Worm (Caenorhabditis elegans) whole organism, young adult: Measurements from ENCODE around the gene fbxa-10.

Experiments used
- C06A6.2 ChIP-seq: fragments of 200-800 bp; sonication (Bioruptor generic); conservative IDR thresholded peaks from 2 replicates; pipeline ENCODE4 v1.3.6; 2022; ENCODE audit warnings: missing genetic modification characterization, missing compliant biosample characterization
- F37B4.10 ChIP-seq: fragments of 200-800 bp; sonication (Bioruptor generic); IDR thresholded peaks from 2 replicates; pipeline ENCODE4 v1.3.6; 2022; ENCODE audit warnings: missing genetic modification characterization, missing compliant biosample characterization
- ama-1 ChIP-seq, 3 experiments: fragments of 150-350 bp in 1 of 3; sonication (generic microtip) in 2 of 3; optimal IDR thresholded peaks; 2 replicates each; lab custom pipeline; 2014 to 2018; ENCODE audit warnings: missing biosample characterization in 2 of 3, missing genetic modification characterization in 2 of 3, missing genetic modification reagents in 2 of 3
- athp-1 ChIP-seq: sonication (generic microtip); optimal IDR thresholded peaks from 2 replicates; lab custom pipeline; 2017; ENCODE audit warnings: mild to moderate bottlenecking, missing genetic modification characterization, missing compliant biosample characterization
- cebp-1 ChIP-seq, 2 experiments: fragments of 200-800 bp in 1 of 2; sonication (Bioruptor generic) in 1 of 2; sonication (generic microtip) in 1 of 2; IDR thresholded peaks in 1 of 2; optimal IDR thresholded peaks in 1 of 2; 2 replicates each; pipeline versions ENCODE4 v1.3.6 to Lab custom; 2017 to 2022; ENCODE audit warnings: missing compliant biosample characterization in 2 of 2, missing genetic modification characterization in 2 of 2, mild to moderate bottlenecking in 1 of 2, missing genetic modification reagents in 1 of 2, moderate library complexity in 1 of 2
- let-607 ChIP-seq, 2 experiments: fragments of 200-800 bp in 1 of 2; sonication (Bioruptor generic) in 1 of 2; sonication (generic microtip) in 1 of 2; optimal IDR thresholded peaks; 2 replicates each; lab custom pipeline; 2016 to 2018; ENCODE audit warnings: mild to moderate bottlenecking in 2 of 2, missing compliant biosample characterization in 2 of 2, missing genetic modification characterization in 2 of 2, moderate library complexity in 2 of 2, missing genotype in 1 of 2
- lin-35 ChIP-seq, 3 experiments: fragments of 150-350 bp in 2 of 3; sonication (generic microtip) in 1 of 3; optimal IDR thresholded peaks; 2 replicates each; lab custom pipeline; 2014 to 2018; ENCODE audit warnings: missing biosample characterization in 3 of 3, missing genetic modification characterization in 3 of 3, missing genetic modification reagents in 3 of 3
- mxl-1 ChIP-seq: sonication (generic microtip); optimal IDR thresholded peaks from 2 replicates; lab custom pipeline; 2016; ENCODE audit warnings: missing genetic modification characterization, missing compliant biosample characterization
- nfya-2 ChIP-seq: fragments of 200-800 bp; sonication (Bioruptor generic); IDR thresholded peaks from 2 replicates; pipeline ENCODE4 v1.3.6; 2022; ENCODE audit warnings: missing genetic modification reagents, missing genetic modification characterization, missing compliant biosample characterization
- repo-1 ChIP-seq: sonication (generic microtip); optimal IDR thresholded peaks from 2 replicates; lab custom pipeline; 2017; ENCODE audit warnings: mild to moderate bottlenecking, missing genetic modification characterization, missing compliant biosample characterization
- unc-130 ChIP-seq: sonication (generic microtip); optimal IDR thresholded peaks from 2 replicates; lab custom pipeline; 2016; ENCODE audit warnings: missing genetic modification reagents, missing genetic modification characterization, missing compliant biosample characterization
- unc-62 ChIP-seq: fragments of 150-350 bp; optimal IDR thresholded peaks from 2 replicates; lab custom pipeline; 2014; ENCODE audit warnings: missing biosample characterization, missing genetic modification reagents, missing genetic modification characterization

ce11 chrIII:943426-943927 lies 8.7 kb upstream of the fbxa-10 start, which contains the start of gene fbxa-59:
- peak in 1 of 2 experiments; percentile 2 for TF ChIP-seq let-607 (tag; optimal IDR thresholded peaks at IDR 0.05; lab: Kevin White, UChicago)
- no peak for TF ChIP-seq lin-35 (GFP tag; optimal IDR thresholded peaks at IDR 0.05; lab: Kevin White, UChicago)
- TF ChIP-seq repo-1 = no peak
- TF ChIP-seq C06A6.2 = no peak
- TF ChIP-seq athp-1 (tag; lab: Kevin White, UChicago) = no peak
- no peak for TF ChIP-seq mxl-1 (tag; lab: Kevin White, UChicago)
- TF ChIP-seq unc-62 (GFP tag; lab: Kevin White, UChicago) = peak; percentile 67
- TF ChIP-seq F37B4.10 = no peak
- peak; percentile 65; the same call in 1 of the 2 replicates for TF ChIP-seq cebp-1 (GFP tag; IDR thresholded peaks at IDR 0.05; lab: Robert Waterston, UW)
- TF ChIP-seq cebp-1 (tag; optimal IDR thresholded peaks at IDR 0.05; lab: Kevin White, UChicago) = peak; percentile 56
- no peak for TF ChIP-seq nfya-2 (GFP tag; lab: Robert Waterston, UW)
- TF ChIP-seq ama-1 (optimal IDR thresholded peaks at IDR 0.05; lab: Kevin White, UChicago) = no peak
- no peak for TF ChIP-seq ama-1 (GFP tag; optimal IDR thresholded peaks at IDR 0.05; lab: Kevin White, UChicago)
- no peak for TF ChIP-seq unc-130 (GFP tag; lab: Kevin White, UChicago)
